Worm (Caenorhabditis elegans) whole organism, L2 larva: ENCODE data around the gene sre-46.

Source experiments
- C34F6.9 ChIP-seq: fragments of 150-350 bp; optimal IDR thresholded peaks from 2 replicates; lab custom pipeline; 2014; ENCODE audit warnings: missing biosample characterization, missing genetic modification characterization
- F13H6.1 ChIP-seq: sonication (generic microtip); optimal IDR thresholded peaks from 2 replicates; lab custom pipeline; 2016; ENCODE audit warnings: missing genetic modification characterization, missing compliant biosample characterization
- R02D3.7 ChIP-seq: fragments of 150-350 bp; optimal IDR thresholded peaks from 2 replicates; lab custom pipeline; 2014; ENCODE audit warnings: missing biosample characterization, missing genetic modification characterization
- Y55F3AM.14 ChIP-seq: fragments of 200-800 bp; sonication (Bioruptor generic); optimal IDR thresholded peaks from 2 replicates; lab custom pipeline; 2018; ENCODE audit warnings: mild to moderate bottlenecking, missing genetic modification characterization, missing compliant biosample characterization
- ZK546.5 ChIP-seq: sonication (generic microtip); optimal IDR thresholded peaks from 2 replicates; lab custom pipeline; 2017; ENCODE audit warnings: missing biosample characterization, missing genetic modification characterization
- alr-1 ChIP-seq: fragments of 150-350 bp; optimal IDR thresholded peaks from 2 replicates; lab custom pipeline; 2014; ENCODE audit warnings: missing biosample characterization, missing genetic modification characterization
- aly-2 ChIP-seq: fragments of 150-350 bp; optimal IDR thresholded peaks from 2 replicates; lab custom pipeline; 2014; ENCODE audit warnings: missing biosample characterization, missing genetic modification characterization
- ama-1 ChIP-seq: fragments of 150-350 bp; optimal IDR thresholded peaks from 2 replicates; lab custom pipeline; 2018; ENCODE audit warnings: inconsistent platforms
- blmp-1 ChIP-seq: sonication (generic microtip); optimal IDR thresholded peaks from 2 replicates; lab custom pipeline; 2017; ENCODE audit warnings: missing genetic modification characterization, mild to moderate bottlenecking, missing compliant biosample characterization, antibody characterized with exemption, moderate library complexity; ENCODE audit not compliant: insufficient read depth
- ceh-16 ChIP-seq: fragments of 150-350 bp; optimal IDR thresholded peaks from 2 replicates; lab custom pipeline; 2014; ENCODE audit warnings: missing biosample characterization, missing genetic modification characterization
- ceh-82 ChIP-seq: fragments of 150-350 bp; optimal IDR thresholded peaks from 2 replicates; lab custom pipeline; 2014; ENCODE audit warnings: missing biosample characterization, missing genetic modification characterization
- crh-2 ChIP-seq: sonication (generic microtip); optimal IDR thresholded peaks from 2 replicates; lab custom pipeline; 2017; ENCODE audit warnings: missing biosample characterization, missing genetic modification characterization
- dmd-4 ChIP-seq: sonication (generic microtip); optimal IDR thresholded peaks from 2 replicates; lab custom pipeline; 2017; ENCODE audit warnings: missing biosample characterization, missing genetic modification characterization
- egl-27 ChIP-seq: sonication (generic microtip); optimal IDR thresholded peaks from 3 replicates; lab custom pipeline; 2017; ENCODE audit warnings: missing biosample characterization, missing genetic modification reagents, missing genetic modification characterization
- elt-1 ChIP-seq: fragments of 150-350 bp; optimal IDR thresholded peaks from 2 replicates; lab custom pipeline; 2014; ENCODE audit warnings: missing biosample characterization, missing genetic modification characterization
- elt-3 ChIP-seq: sonication (generic microtip); optimal IDR thresholded peaks from 2 replicates; lab custom pipeline; 2017; ENCODE audit warnings: missing biosample characterization, missing genetic modification characterization
- fos-1 ChIP-seq: fragments of 150-350 bp; optimal IDR thresholded peaks from 2 replicates; lab custom pipeline; 2014; ENCODE audit warnings: missing biosample characterization, missing genetic modification characterization
- gmeb-1 ChIP-seq: fragments of 150-350 bp; optimal IDR thresholded peaks from 2 replicates; lab custom pipeline; 2014; ENCODE audit warnings: missing biosample characterization, missing genetic modification characterization
- lin-11 ChIP-seq: fragments of 150-350 bp; sonication (generic microtip); optimal IDR thresholded peaks from 2 replicates; lab custom pipeline; 2014; ENCODE audit warnings: missing biosample characterization, missing genetic modification characterization, inconsistent platforms, mixed read lengths
- lin-13 ChIP-seq: fragments of 150-350 bp; optimal IDR thresholded peaks from 2 replicates; lab custom pipeline; 2014; ENCODE audit warnings: missing biosample characterization, missing genetic modification reagents, missing genetic modification characterization
- lin-39 ChIP-seq: fragments of 150-350 bp; optimal IDR thresholded peaks from 2 replicates; lab custom pipeline; 2014; ENCODE audit warnings: missing biosample characterization, missing genetic modification reagents, missing genetic modification characterization
- lsy-2 ChIP-seq, 2 experiments: fragments of 150-350 bp in 1 of 2; sonication (generic microtip) in 1 of 2; optimal IDR thresholded peaks; 2 replicates each; lab custom pipeline; 2014 to 2017; ENCODE audit warnings: missing biosample characterization in 2 of 2, missing genetic modification characterization in 2 of 2
- mab-5 ChIP-seq: fragments of 150-350 bp; optimal IDR thresholded peaks from 2 replicates; lab custom pipeline; 2014; ENCODE audit warnings: missing biosample characterization, missing genetic modification characterization
- mbf-1 ChIP-seq: sonication (generic microtip); optimal IDR thresholded peaks from 2 replicates; lab custom pipeline; 2017; ENCODE audit warnings: missing biosample characterization, missing genetic modification characterization
- mdl-1 ChIP-seq, 2 experiments: fragments of 150-350 bp in 1 of 2; sonication (generic microtip) in 1 of 2; optimal IDR thresholded peaks; 2 replicates each; lab custom pipeline; 2017; ENCODE audit warnings: missing biosample characterization in 2 of 2, missing genetic modification characterization in 2 of 2
- nhr-10 ChIP-seq: sonication (generic microtip); optimal IDR thresholded peaks from 2 replicates; lab custom pipeline; 2017; ENCODE audit warnings: missing biosample characterization, missing genetic modification characterization
- nhr-11 ChIP-seq: fragments of 150-350 bp; optimal IDR thresholded peaks from 2 replicates; lab custom pipeline; 2014; ENCODE audit warnings: missing biosample characterization, missing genetic modification characterization
- nhr-12 ChIP-seq: fragments of 150-350 bp; optimal IDR thresholded peaks from 2 replicates; lab custom pipeline; 2014; ENCODE audit warnings: missing biosample characterization, missing genetic modification characterization
- nhr-129 ChIP-seq: fragments of 150-350 bp; optimal IDR thresholded peaks from 2 replicates; lab custom pipeline; 2014; ENCODE audit warnings: missing biosample characterization, missing genetic modification characterization
- nhr-21 ChIP-seq: fragments of 150-350 bp; optimal IDR thresholded peaks from 2 replicates; lab custom pipeline; 2014; ENCODE audit warnings: missing biosample characterization, missing genetic modification characterization
- nhr-23 ChIP-seq: fragments of 150-350 bp; optimal IDR thresholded peaks from 2 replicates; lab custom pipeline; 2014; ENCODE audit warnings: missing biosample characterization, missing genetic modification reagents, missing genetic modification characterization
- nhr-237 ChIP-seq: fragments of 150-350 bp; optimal IDR thresholded peaks from 2 replicates; lab custom pipeline; 2014; ENCODE audit warnings: missing biosample characterization, missing genetic modification characterization
- nhr-25 ChIP-seq: fragments of 150-350 bp; sonication (generic microtip); optimal IDR thresholded peaks from 3 replicates; lab custom pipeline; 2014; ENCODE audit warnings: missing biosample characterization, missing genetic modification characterization
- nhr-6 ChIP-seq: fragments of 150-350 bp; optimal IDR thresholded peaks from 2 replicates; lab custom pipeline; 2014; ENCODE audit warnings: missing biosample characterization, missing genetic modification characterization
- nhr-77 ChIP-seq: fragments of 150-350 bp; optimal IDR thresholded peaks from 2 replicates; lab custom pipeline; 2014; ENCODE audit warnings: missing biosample characterization, missing genetic modification characterization
- peb-1 ChIP-seq: fragments of 150-350 bp; optimal IDR thresholded peaks from 2 replicates; lab custom pipeline; 2014; ENCODE audit warnings: missing biosample characterization, missing genetic modification characterization
- sem-4 ChIP-seq: fragments of 150-350 bp; optimal IDR thresholded peaks from 2 replicates; lab custom pipeline; 2014; ENCODE audit warnings: missing biosample characterization, missing genetic modification reagents, missing genetic modification characterization
- skn-1 ChIP-seq: sonication (generic microtip); optimal IDR thresholded peaks from 2 replicates; lab custom pipeline; 2017; ENCODE audit warnings: missing biosample characterization, missing genetic modification characterization
- sma-3 ChIP-seq: sonication (generic microtip); optimal IDR thresholded peaks from 2 replicates; lab custom pipeline; 2016; ENCODE audit warnings: missing genetic modification reagents, missing genetic modification characterization, missing compliant biosample characterization
- sma-9 ChIP-seq, 2 experiments: fragments of 150-350 bp in 1 of 2; sonication (generic microtip) in 1 of 2; optimal IDR thresholded peaks; 2 replicates each; lab custom pipeline; 2014 to 2016; ENCODE audit warnings: missing genetic modification characterization in 2 of 2, mild to moderate bottlenecking in 1 of 2, missing biosample characterization in 1 of 2, missing compliant biosample characterization in 1 of 2, missing genetic modification reagents in 1 of 2, moderate library complexity in 1 of 2
- snpc-4 ChIP-seq: fragments of 150-350 bp; optimal IDR thresholded peaks from 2 replicates; lab custom pipeline; 2014; ENCODE audit warnings: missing biosample characterization, missing genetic modification characterization
- unc-39 ChIP-seq: fragments of 150-350 bp; optimal IDR thresholded peaks from 2 replicates; lab custom pipeline; 2014; ENCODE audit warnings: missing biosample characterization, missing genetic modification characterization
- unc-55 ChIP-seq: fragments of 150-350 bp; sonication (generic microtip); optimal IDR thresholded peaks from 3 replicates; lab custom pipeline; 2014; ENCODE audit warnings: missing biosample characterization, missing genetic modification reagents, missing genetic modification characterization
- unc-62 ChIP-seq: fragments of 150-350 bp; optimal IDR thresholded peaks from 2 replicates; lab custom pipeline; 2014; ENCODE audit warnings: missing biosample characterization, missing genetic modification reagents, missing genetic modification characterization
- zag-1 ChIP-seq: fragments of 150-350 bp; optimal IDR thresholded peaks from 2 replicates; lab custom pipeline; 2014; ENCODE audit warnings: missing biosample characterization, missing genetic modification characterization
- ztf-1 ChIP-seq: fragments of 200-800 bp; sonication (Bioruptor generic); conservative IDR thresholded peaks from 2 replicates; pipeline ENCODE4 v1.3.6; 2022; ENCODE audit warnings: missing genetic modification characterization, missing compliant biosample characterization
- ztf-11 ChIP-seq: sonication (generic microtip); optimal IDR thresholded peaks from 2 replicates; lab custom pipeline; 2017; ENCODE audit warnings: missing biosample characterization, missing genetic modification characterization
- ztf-4 ChIP-seq: fragments of 150-350 bp; optimal IDR thresholded peaks from 2 replicates; lab custom pipeline; 2014; ENCODE audit warnings: missing biosample characterization, missing genetic modification characterization

sre-46 gene

ce11 chrII:13756232-13756631 lies 35.1 kb upstream of the sre-46 start:
- TF ChIP-seq ztf-11 (tag; lab: Kevin White, UChicago) (no peak), mdl-1 (tag; optimal IDR thresholded peaks at IDR 0.05; lab: Kevin White, UChicago) (no peak), nhr-21 (no peak), nhr-237 (tag; lab: Kevin White, UChicago) (no peak), sem-4 (tag; lab: Kevin White, UChicago) (peak; percentile 7), crh-2 (tag; lab: Kevin White, UChicago) (no peak), F13H6.1 (tag; lab: Kevin White, UChicago) (no peak), nhr-11 (tag; lab: Kevin White, UChicago) (no peak), nhr-129 (tag; lab: Kevin White, UChicago) (no peak), skn-1 (tag; lab: Kevin White, UChicago) (no peak), R02D3.7 (tag; lab: Kevin White, UChicago) (no peak), ama-1 (no peak), elt-1 (tag; lab: Kevin White, UChicago) (no peak), zag-1 (tag; lab: Kevin White, UChicago) (peak; percentile 35), ztf-4 (tag; lab: Kevin White, UChicago) (no peak), nhr-6 (tag; lab: Kevin White, UChicago) (no peak), unc-55 (GFP tag; lab: Kevin White, UChicago) (peak; percentile 35), fos-1 (tag; lab: Kevin White, UChicago) (no peak), sma-9 (GFP tag; optimal IDR thresholded peaks at IDR 0.05; lab: Kevin White, UChicago) (peak; percentile 1), sma-9 (tag; optimal IDR thresholded peaks at IDR 0.05; lab: Kevin White, UChicago) (no peak), nhr-25 (tag; lab: Kevin White, UChicago) (peak; percentile 20), mbf-1 (tag; lab: Kevin White, UChicago) (no peak), egl-27 (no peak), mab-5 (tag; lab: Kevin White, UChicago) (no peak), unc-39 (tag; lab: Kevin White, UChicago) (no peak), ZK546.5 (no peak), gmeb-1 (tag; lab: Kevin White, UChicago) (no peak), sma-3 (GFP tag; lab: Kevin White, UChicago) (no peak), peb-1 (no peak), nhr-23 (no peak), ztf-1 (no peak), dmd-4 (tag; lab: Kevin White, UChicago) (no peak), lin-11 (tag; lab: Kevin White, UChicago) (no peak), unc-62 (GFP tag; lab: Kevin White, UChicago) (no peak), blmp-1 (no peak), aly-2 (tag; lab: Kevin White, UChicago) (no peak), lin-13 (GFP tag; lab: Kevin White, UChicago) (no peak), snpc-4 (tag; lab: Kevin White, UChicago) (no peak), ceh-82 (no peak), alr-1 (tag; lab: Kevin White, UChicago) (no peak), lsy-2 (tag; optimal IDR thresholded peaks at IDR 0.05; lab: Kevin White, UChicago) (peak in 1 of 2 experiments; percentile 38), nhr-10 (tag; lab: Kevin White, UChicago) (no peak), elt-3 (tag; lab: Kevin White, UChicago) (no peak), Y55F3AM.14 (no peak), ceh-16 (tag; lab: Kevin White, UChicago) (no peak), nhr-77 (tag; lab: Kevin White, UChicago) (no peak), nhr-12 (tag; lab: Kevin White, UChicago) (no peak), lin-39 (tag; lab: Kevin White, UChicago) (no peak), C34F6.9 (tag; lab: Kevin White, UChicago) (peak; percentile 46)
